Worm (Caenorhabditis elegans): ENCODE data around the gene aass-1.

ce11 chrIV:202921-203652, 41.9 kb upstream of the aass-1 start, which contains the start of gene gfrp-1:
- no peak for TF ChIP-seq lin-13 (tag; optimal IDR thresholded peaks at IDR 0.05)
- no peak for TF ChIP-seq ztf-11 (tag; optimal IDR thresholded peaks at IDR 0.05)
- TF ChIP-seq pha-4 (tag; optimal IDR thresholded peaks at IDR 0.05), result no peak
- TF ChIP-seq unc-62 (GFP tag; optimal IDR thresholded peaks at IDR 0.05), result no peak
- TF ChIP-seq elt-1 (tag; optimal IDR thresholded peaks at IDR 0.05; ENCODE audit: borderline replicate concordance, insufficient read depth), result no peak
- TF ChIP-seq lsy-2 (tag; optimal IDR thresholded peaks at IDR 0.05), result no peak
- TF ChIP-seq nhr-12 (tag; optimal IDR thresholded peaks at IDR 0.05), result no peak
- TF ChIP-seq mep-1 (tag; optimal IDR thresholded peaks at IDR 0.05), result no peak
- TF ChIP-seq hlh-1 (tag; optimal IDR thresholded peaks at IDR 0.05), result no peak
- TF ChIP-seq mls-2 (tag; optimal IDR thresholded peaks at IDR 0.05), result no peak
- TF ChIP-seq elt-3 (tag; optimal IDR thresholded peaks at IDR 0.05), result no peak
